Worm (Caenorhabditis elegans) whole organism, L4/young adult: ENCODE results near the gene twk-17.

Experiments used
- W03F9.2 ChIP-seq: fragments of 150-350 bp; optimal IDR thresholded peaks from 2 replicates; lab custom pipeline; 2014; ENCODE audit warnings: missing biosample characterization, missing genetic modification characterization
- dao-5 ChIP-seq: sonication (generic microtip); optimal IDR thresholded peaks from 2 replicates; lab custom pipeline; 2016; ENCODE audit warnings: missing genotype, missing genetic modification characterization, moderate library complexity, missing compliant biosample characterization
- him-1 ChIP-seq: sonication (generic microtip); optimal IDR thresholded peaks from 2 replicates; lab custom pipeline; 2016; ENCODE audit warnings: missing genotype, missing genetic modification reagents, missing genetic modification characterization, missing compliant biosample characterization

DNA sequence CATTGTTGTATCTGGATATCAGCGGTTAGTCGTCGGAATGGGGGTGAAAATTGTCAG is 34.5 kb downstream of the twk-17 start, which contains the start of the genes unc-98 and F08C6.18:
- TF ChIP-seq dao-5 (tag; lab: Kevin White, UChicago), result no peak
- no peak for TF ChIP-seq W03F9.2 (tag; lab: Kevin White, UChicago)
- no peak for TF ChIP-seq him-1 (tag; lab: Kevin White, UChicago)
